Fruit fly (Drosophila melanogaster): ENCODE data around the gene fipi.

Gene fipi

dm6 chr2L:4810697-4811490 is 17.1 kb upstream of the fipi start (continued):
- peak; percentile 59 for TF ChIP-seq Aef1 (GFP tag; IDR thresholded peaks at IDR 0.05)
- TF ChIP-seq Awh (GFP tag; IDR thresholded peaks at IDR 0.05), result no peak
- TF ChIP-seq cad (GFP tag; optimal IDR thresholded peaks at IDR 0.05), result no peak
- TF ChIP-seq ase (GFP tag; IDR thresholded peaks at IDR 0.05), result no peak
- 0 out of 2 replicates have a peak, but pooled peaks have one; percentile 22 for TF ChIP-seq wor (GFP tag; IDR thresholded peaks at IDR 0.05)
- TF ChIP-seq unc-4 (GFP tag; IDR thresholded peaks at IDR 0.05; ENCODE audit: partially characterized antibody), result no peak
- TF ChIP-seq CG10321 (GFP tag; IDR thresholded peaks at IDR 0.05), result no peak
- no peak for TF ChIP-seq repo (GFP tag; optimal IDR thresholded peaks at IDR 0.05)
- no peak for TF ChIP-seq CG13894 (tag; optimal IDR thresholded peaks at IDR 0.05)
- no peak for TF ChIP-seq Gsc (GFP tag; IDR thresholded peaks at IDR 0.05)
- no peak for TF ChIP-seq nerfin-1 (tag; optimal IDR thresholded peaks at IDR 0.05)
- TF ChIP-seq Hr39 (optimal IDR thresholded peaks at IDR 0.05), result no peak
- TF ChIP-seq disco-r (GFP tag; optimal IDR thresholded peaks at IDR 0.05), result no peak
- TF ChIP-seq CG3726 (GFP tag; IDR thresholded peaks at IDR 0.05), result no peak
- TF ChIP-seq CG12155 (GFP tag; optimal IDR thresholded peaks at IDR 0.05), result peak; percentile 40
- peak; percentile 61 for TF ChIP-seq ttk (GFP tag; IDR thresholded peaks at IDR 0.05)
- TF ChIP-seq abd-A (tag; optimal IDR thresholded peaks at IDR 0.05), result no peak
- TF ChIP-seq Optix (GFP tag; IDR thresholded peaks at IDR 0.05), result peak; percentile 12; the same call in 1 of the 3 replicates
- TF ChIP-seq ci (GFP tag; IDR thresholded peaks at IDR 0.05), result peak; percentile 49; the same call in 1 of the 3 replicates
- no peak for TF ChIP-seq usp (GFP tag; optimal IDR thresholded peaks at IDR 0.05)
- no peak for TF ChIP-seq CG6254 (GFP tag; optimal IDR thresholded peaks at IDR 0.05)
- peak; percentile 27 for TF ChIP-seq CG7786 (GFP tag; optimal IDR thresholded peaks at IDR 0.05)
- no peak for TF ChIP-seq CG5245 (GFP tag; optimal IDR thresholded peaks at IDR 0.05)
- no peak for TF ChIP-seq Sry-β (GFP tag; optimal IDR thresholded peaks at IDR 0.05)
- peak; percentile 60 for TF ChIP-seq CG18476 (GFP tag; optimal IDR thresholded peaks at IDR 0.05)
- TF ChIP-seq CG3847 (GFP tag; IDR thresholded peaks at IDR 0.05), result peak; percentile 61
- TF ChIP-seq CG10274 (GFP tag; optimal IDR thresholded peaks at IDR 0.05), result peak; percentile 52
- TF ChIP-seq Nf-YA (GFP tag; IDR thresholded peaks at IDR 0.05), result no peak
- peak; percentile 83 for TF ChIP-seq CG3281 (GFP tag; optimal IDR thresholded peaks at IDR 0.05)
- TF ChIP-seq CG5953 (GFP tag; IDR thresholded peaks at IDR 0.05), result no peak
- no peak for TF ChIP-seq CG11560 (tag; IDR thresholded peaks at IDR 0.05)
- TF ChIP-seq CG12769 (tag; optimal IDR thresholded peaks at IDR 0.05), result peak; percentile 21
- peak; percentile 9 for TF ChIP-seq Mes4 (GFP tag; optimal IDR thresholded peaks at IDR 0.05)
- no peak for TF ChIP-seq CG4707 (GFP tag; optimal IDR thresholded peaks at IDR 0.05)
- TF ChIP-seq hbn (GFP tag; IDR thresholded peaks at IDR 0.05; ENCODE audit: partially characterized antibody), result no peak
- TF ChIP-seq CG3995 (GFP tag; optimal IDR thresholded peaks at IDR 0.05), result no peak
- peak; percentile 61 for TF ChIP-seq Dek (tag; optimal IDR thresholded peaks at IDR 0.05)
- peak; percentile 82 for TF ChIP-seq CG11504 (tag; optimal IDR thresholded peaks at IDR 0.05)
- no peak for TF ChIP-seq Gug (GFP tag; IDR thresholded peaks at IDR 0.05)
- TF ChIP-seq CG13775 (GFP tag; optimal IDR thresholded peaks at IDR 0.05), result peak; percentile 81
- TF ChIP-seq Ravus (GFP tag; IDR thresholded peaks at IDR 0.05), result no peak
- TF ChIP-seq CG14441 (GFP tag; IDR thresholded peaks at IDR 0.05), result no peak
- TF ChIP-seq D (optimal IDR thresholded peaks at IDR 0.05), result no peak
- TF ChIP-seq D (GFP tag; optimal IDR thresholded peaks at IDR 0.05), result peak; percentile 59
- TF ChIP-seq CG9876 (GFP tag; optimal IDR thresholded peaks at IDR 0.05), result no peak
- TF ChIP-seq Asciz (GFP tag; optimal IDR thresholded peaks at IDR 0.05), result peak; percentile 64
- peak; percentile 65 for TF ChIP-seq CG2712 (tag; optimal IDR thresholded peaks at IDR 0.05)
- TF ChIP-seq Xbp1 (GFP tag; optimal IDR thresholded peaks at IDR 0.05), result peak; percentile 62
- no peak for TF ChIP-seq CG7372 (GFP tag; IDR thresholded peaks at IDR 0.05)
- peak; percentile 92 for TF ChIP-seq Nf-YB (GFP tag; optimal IDR thresholded peaks at IDR 0.05)
- no peak for TF ChIP-seq btn (GFP tag; optimal IDR thresholded peaks at IDR 0.05)
